Fruit fly (Drosophila melanogaster) whole organism, prepupa: ENCODE measurements around the gene eyg.
A peak's percentile ranks its signal among the peaks of the same experiment; 100 is the strongest.

ENCODE experiments used
- Blimp-1 ChIP-seq: fragments of 200-800 bp; sonication (Bioruptor generic); optimal IDR thresholded peaks from 3 replicates; lab custom pipeline; 2017; ENCODE audit warnings: missing biosample characterization, missing genetic modification characterization, mild to moderate bottlenecking, moderate library complexity, missing genetic modification reagents
- CG11762 ChIP-seq: fragments of 200-800 bp; sonication (Bioruptor generic); optimal IDR thresholded peaks from 3 replicates; lab custom pipeline; 2016; ENCODE audit warnings: missing biosample characterization, missing genetic modification characterization; ENCODE audit not compliant: insufficient read depth
- CG11902 ChIP-seq: fragments of 200-800 bp; sonication (Bioruptor generic); optimal IDR thresholded peaks from 3 replicates; lab custom pipeline; 2016; ENCODE audit warnings: missing biosample characterization, missing genetic modification characterization
- CG15336 ChIP-seq: fragments of 200-800 bp; sonication (Bioruptor generic); IDR thresholded peaks from 2 replicates; pipeline ENCODE4 v1.3.6; 2022; ENCODE audit warnings: missing biosample characterization, missing genetic modification characterization
- CG1621 ChIP-seq: fragments of 200-800 bp; sonication (Bioruptor generic); optimal IDR thresholded peaks from 3 replicates; lab custom pipeline; 2018; ENCODE audit warnings: missing biosample characterization, mild to moderate bottlenecking, missing genetic modification characterization
- CG16779 ChIP-seq: fragments of 200-800 bp; sonication (Bioruptor generic); optimal IDR thresholded peaks from 3 replicates; lab custom pipeline; 2017; ENCODE audit warnings: missing biosample characterization, mild to moderate bottlenecking, missing genetic modification characterization
- CG3032 ChIP-seq: fragments of 200-800 bp; optimal IDR thresholded peaks from 2 replicates; lab custom pipeline; 2019; ENCODE audit warnings: missing biosample characterization, mild to moderate bottlenecking, missing genetic modification characterization, moderate library complexity
- CG32006 ChIP-seq: fragments of 200-800 bp; sonication (Bioruptor generic); optimal IDR thresholded peaks from 3 replicates; lab custom pipeline; 2017; ENCODE audit warnings: missing biosample characterization, mild to moderate bottlenecking, missing genetic modification characterization
- CG34406 ChIP-seq: fragments of 200-800 bp; sonication (Bioruptor generic); optimal IDR thresholded peaks from 3 replicates; lab custom pipeline; 2016; ENCODE audit warnings: missing biosample characterization, missing genetic modification characterization
- CG3919 ChIP-seq: fragments of 200-800 bp; sonication (Bioruptor generic); optimal IDR thresholded peaks from 3 replicates; lab custom pipeline; 2016; ENCODE audit warnings: missing biosample characterization, missing genetic modification characterization
- CG6163 ChIP-seq: fragments of 200-800 bp; sonication (Bioruptor generic); IDR thresholded peaks from 3 replicates; pipeline ENCODE4 v1.3.6; 2022; ENCODE audit warnings: missing biosample characterization, missing genetic modification characterization
- CG6276 ChIP-seq: fragments of 200-800 bp; sonication (Bioruptor generic); optimal IDR thresholded peaks from 2 replicates; lab custom pipeline; 2017; ENCODE audit warnings: missing biosample characterization, mild to moderate bottlenecking, missing genetic modification characterization
- CG6792 ChIP-seq: fragments of 200-800 bp; sonication (Bioruptor generic); optimal IDR thresholded peaks from 3 replicates; lab custom pipeline; 2016; ENCODE audit warnings: missing biosample characterization, missing genetic modification characterization
- CG6808 ChIP-seq: fragments of 200-800 bp; sonication (Bioruptor generic); optimal IDR thresholded peaks from 3 replicates; lab custom pipeline; 2017; ENCODE audit warnings: missing biosample characterization, missing genetic modification characterization, mild to moderate bottlenecking, moderate library complexity, missing genetic modification reagents
- CG6854 ChIP-seq: fragments of 200-800 bp; sonication (Bioruptor generic); optimal IDR thresholded peaks from 2 replicates; lab custom pipeline; 2017; ENCODE audit warnings: missing biosample characterization, mild to moderate bottlenecking, missing genetic modification characterization
- CG8119 ChIP-seq: fragments of 200-800 bp; sonication (Bioruptor generic); IDR thresholded peaks from 3 replicates; pipeline ENCODE4 v1.3.6; 2022; ENCODE audit warnings: missing biosample characterization, missing genetic modification characterization
- CG8319 ChIP-seq: fragments of 200-800 bp; sonication (Bioruptor generic); optimal IDR thresholded peaks from 3 replicates; lab custom pipeline; 2016; ENCODE audit warnings: missing biosample characterization, missing genetic modification characterization
- CG9139 ChIP-seq: fragments of 200-800 bp; sonication (Bioruptor generic); optimal IDR thresholded peaks from 3 replicates; lab custom pipeline; 2017; ENCODE audit warnings: missing biosample characterization, mild to moderate bottlenecking, missing genetic modification characterization
- Eip75B ChIP-seq: fragments of 200-800 bp; sonication (Bioruptor generic); optimal IDR thresholded peaks from 3 replicates; lab custom pipeline; 2016; ENCODE audit warnings: missing biosample characterization, missing genetic modification characterization
- Eip78C ChIP-seq: fragments of 200-800 bp; sonication (Bioruptor generic); peaks from one replicate; lab custom pipeline; 2016; ENCODE audit warnings: missing biosample characterization, missing genetic modification characterization
- Gug ChIP-seq: fragments of 200-800 bp; sonication (Bioruptor generic); IDR thresholded peaks from 2 replicates; pipeline ENCODE4 v1.3.6; 2022; ENCODE audit warnings: missing biosample characterization, missing genetic modification characterization
- Hr4 ChIP-seq: fragments of 200-800 bp; sonication (Bioruptor generic); optimal IDR thresholded peaks from 3 replicates; lab custom pipeline; 2016; ENCODE audit warnings: missing biosample characterization, missing genetic modification characterization
- Met ChIP-seq: fragments of 200-800 bp; sonication (Bioruptor generic); optimal IDR thresholded peaks from 3 replicates; lab custom pipeline; 2016; ENCODE audit warnings: missing biosample characterization, missing genetic modification characterization
- OdsH ChIP-seq: fragments of 200-800 bp; sonication (Bioruptor generic); optimal IDR thresholded peaks from 3 replicates; lab custom pipeline; 2016; ENCODE audit warnings: missing biosample characterization, missing genetic modification characterization
- Smox ChIP-seq: fragments of 200-800 bp; sonication (Bioruptor generic); optimal IDR thresholded peaks from 3 replicates; lab custom pipeline; 2016; ENCODE audit warnings: missing biosample characterization, missing genetic modification characterization
- Sox102F ChIP-seq: fragments of 200-800 bp; sonication (Bioruptor generic); optimal IDR thresholded peaks from 2 replicates; lab custom pipeline; 2016; ENCODE audit warnings: missing biosample characterization, mild to moderate bottlenecking, missing genetic modification characterization
- achi ChIP-seq: fragments of 200-800 bp; sonication (Bioruptor generic); optimal IDR thresholded peaks from 3 replicates; lab custom pipeline; 2016; ENCODE audit warnings: missing biosample characterization, missing genetic modification characterization
- acj6 ChIP-seq: fragments of 200-800 bp; sonication (Bioruptor generic); optimal IDR thresholded peaks from 3 replicates; lab custom pipeline; 2016; ENCODE audit warnings: missing biosample characterization, missing genetic modification characterization
- cyc ChIP-seq: fragments of 200-800 bp; sonication (Bioruptor generic); optimal IDR thresholded peaks from 3 replicates; lab custom pipeline; 2016; ENCODE audit warnings: missing biosample characterization, missing genetic modification characterization
- dac ChIP-seq: fragments of 200-800 bp; sonication (Bioruptor generic); optimal IDR thresholded peaks from 2 replicates; lab custom pipeline; 2017; ENCODE audit warnings: missing biosample characterization, mild to moderate bottlenecking, missing genetic modification characterization
- eg ChIP-seq: fragments of 200-800 bp; sonication (Bioruptor generic); IDR thresholded peaks from 3 replicates; pipeline ENCODE4 v1.3.6; 2022; ENCODE audit warnings: missing biosample characterization, missing genetic modification characterization
- esn ChIP-seq: fragments of 200-800 bp; sonication (Bioruptor generic); optimal IDR thresholded peaks from 2 replicates; lab custom pipeline; 2016; ENCODE audit warnings: missing biosample characterization, mild to moderate bottlenecking, missing genetic modification characterization, moderate library complexity
- fd85E ChIP-seq: fragments of 200-800 bp; sonication (Bioruptor generic); optimal IDR thresholded peaks from 3 replicates; lab custom pipeline; 2016; ENCODE audit warnings: missing biosample characterization, missing genetic modification characterization
- fkh ChIP-seq: fragments of 200-800 bp; sonication (Bioruptor generic); optimal IDR thresholded peaks from 3 replicates; lab custom pipeline; 2017; ENCODE audit warnings: missing biosample characterization, mild to moderate bottlenecking, missing genetic modification characterization, moderate library complexity
- lz ChIP-seq: fragments of 200-800 bp; sonication (Bioruptor generic); optimal IDR thresholded peaks from 3 replicates; lab custom pipeline; 2016; ENCODE audit warnings: missing biosample characterization, missing genetic modification characterization
- pdm3 ChIP-seq: fragments of 200-800 bp; sonication (Bioruptor generic); optimal IDR thresholded peaks from 3 replicates; lab custom pipeline; 2016; ENCODE audit warnings: missing biosample characterization, missing genetic modification characterization
- salr ChIP-seq, 2 experiments: fragments of 200-800 bp; sonication (Bioruptor generic); optimal IDR thresholded peaks; 3 replicates each; lab custom pipeline; 2016 to 2018; ENCODE audit warnings: missing biosample characterization in 2 of 2, missing genetic modification characterization in 2 of 2, mild to moderate bottlenecking in 1 of 2
- ss ChIP-seq, 2 experiments: fragments of 200-800 bp; sonication (Bioruptor generic); optimal IDR thresholded peaks; 2 replicates in 1 of 2; 3 replicates in 1 of 2; lab custom pipeline; 2017 to 2018; ENCODE audit warnings: mild to moderate bottlenecking in 2 of 2, missing biosample characterization in 2 of 2, missing genetic modification characterization in 2 of 2, moderate library complexity in 1 of 2
- svp ChIP-seq: fragments of 200-800 bp; sonication (Bioruptor generic); peaks from one replicate; lab custom pipeline; 2016; ENCODE audit warnings: missing biosample characterization, missing genetic modification characterization
- vri ChIP-seq: fragments of 200-800 bp; sonication (Bioruptor generic); optimal IDR thresholded peaks from 3 replicates; lab custom pipeline; 2016; ENCODE audit warnings: missing biosample characterization, mild to moderate bottlenecking, missing genetic modification characterization

Gene eyg

dm6 chr3L:12490418-12491035 lies 22.7 kb upstream of the eyg start, which contains the start of gene CG10660 (continued):
- TF ChIP-seq Blimp-1 (GFP tag; lab: Kevin White, UChicago) (peak; percentile 65), CG8119 (GFP tag; lab: Robert Waterston, UW) (peak; percentile 96), CG16779 (tag; lab: Kevin White, UChicago) (peak; percentile 88), CG11902 (GFP tag; lab: Kevin White, UChicago) (peak; percentile 80), salr (GFP tag; optimal IDR thresholded peaks at IDR 0.05; lab: Kevin White, UChicago) (peak; percentile 79 to 86), eg (GFP tag; lab: Robert Waterston, UW) (peak; percentile 98), CG6854 (GFP tag; lab: Kevin White, UChicago) (peak; percentile 77), ss (GFP tag; optimal IDR thresholded peaks at IDR 0.05; lab: Kevin White, UChicago) (peak; percentile 67 to 78)

dm6 chr3L:12489952-12490351 lies 22.1 kb upstream of the eyg start:
- peak; percentile 42 for TF ChIP-seq CG6854 (GFP tag; lab: Kevin White, UChicago)
- peak; percentile 42 for TF ChIP-seq fd85E
- TF ChIP-seq CG8319 (GFP tag; lab: Kevin White, UChicago), result no peak
- TF ChIP-seq CG9139 (GFP tag; lab: Kevin White, UChicago), result peak; percentile 15
- TF ChIP-seq CG11762, result no peak
- peak in 1 of 2 experiments; percentile 4 for TF ChIP-seq ss (GFP tag; optimal IDR thresholded peaks at IDR 0.05; lab: Kevin White, UChicago)
- TF ChIP-seq Hr4 (GFP tag; lab: Kevin White, UChicago), result no peak
- no peak for TF ChIP-seq dac (GFP tag; lab: Kevin White, UChicago)
- TF ChIP-seq CG16779 (tag; lab: Kevin White, UChicago), result peak; percentile 27
- TF ChIP-seq CG8119 (GFP tag; lab: Robert Waterston, UW), result peak; percentile 57; the same call in 2 of the 3 replicates
- no peak for TF ChIP-seq achi
- TF ChIP-seq eg (GFP tag; lab: Robert Waterston, UW), result peak; percentile 56; the same call in 2 of the 3 replicates
- peak; percentile 37; the same call in 1 of the 2 replicates for TF ChIP-seq CG15336
- no peak for TF ChIP-seq OdsH (GFP tag; lab: Kevin White, UChicago)
- TF ChIP-seq Sox102F, result peak; percentile 24
- TF ChIP-seq CG6276 (GFP tag; lab: Kevin White, UChicago), result peak; percentile 63
- peak; percentile 92 for TF ChIP-seq vri (GFP tag; lab: Kevin White, UChicago)
- peak; percentile 27 for TF ChIP-seq Eip78C (GFP tag; lab: Kevin White, UChicago)
- peak; percentile 55; the same call in 2 of the 3 replicates for TF ChIP-seq CG6163 (GFP tag; lab: Robert Waterston, UW)

- no peak for TF ChIP-seq acj6 (GFP tag; lab: Kevin White, UChicago)
- TF ChIP-seq CG3032, result no peak
- no peak for TF ChIP-seq CG34406 (GFP tag; lab: Kevin White, UChicago)
- TF ChIP-seq CG1621, result no peak
- TF ChIP-seq, all 60 proteins: peak for 0
Observed at dm6 chr3L:12486175-12486574, 18.4 kb upstream of the eyg start.

dm6 chr3L:12484948-12485347 lies 17.1 kb upstream of the eyg start, which contains the start of gene CG10663:
CG10663 (minus strand) TSS chr3L:12485035.
- TF ChIP-seq achi, result peak; percentile 7
- TF ChIP-seq pdm3, result peak; percentile 31
- peak; percentile 2 for TF ChIP-seq fkh
- TF ChIP-seq Hr4 (GFP tag; lab: Kevin White, UChicago), result peak; percentile 46
- peak; percentile 76 for TF ChIP-seq svp (GFP tag; lab: Kevin White, UChicago)
- no peak for TF ChIP-seq CG6808 (GFP tag; lab: Kevin White, UChicago)
- peak; percentile 57 for TF ChIP-seq CG6163 (GFP tag; lab: Robert Waterston, UW)
- TF ChIP-seq Gug (GFP tag; lab: Robert Waterston, UW), result peak; percentile 23; the same call in 1 of the 2 replicates
- no peak for TF ChIP-seq salr (GFP tag; optimal IDR thresholded peaks at IDR 0.05; lab: Kevin White, UChicago)
- peak; percentile 13 for TF ChIP-seq Eip75B (GFP tag; lab: Kevin White, UChicago)
- TF ChIP-seq CG11902 (GFP tag; lab: Kevin White, UChicago), result no peak
- peak; percentile 2 for TF ChIP-seq CG16779 (tag; lab: Kevin White, UChicago)
- TF ChIP-seq Eip78C (GFP tag; lab: Kevin White, UChicago), result peak; percentile 79
- peak; percentile 12 for TF ChIP-seq CG6276 (GFP tag; lab: Kevin White, UChicago)
- peak; percentile 1 for TF ChIP-seq CG34406 (GFP tag; lab: Kevin White, UChicago)
- peak; percentile 38 for TF ChIP-seq OdsH (GFP tag; lab: Kevin White, UChicago)
- no peak for TF ChIP-seq CG6792 (GFP tag; lab: Kevin White, UChicago)
- TF ChIP-seq cyc, result no peak
- TF ChIP-seq acj6 (GFP tag; lab: Kevin White, UChicago), result peak; percentile 25
- TF ChIP-seq esn (GFP tag; lab: Kevin White, UChicago), result peak; percentile 1
- peak; percentile 9 for TF ChIP-seq Met (GFP tag; lab: Kevin White, UChicago)
- no peak for TF ChIP-seq lz (GFP tag; lab: Kevin White, UChicago)
- TF ChIP-seq Smox (GFP tag; lab: Kevin White, UChicago), result no peak
- TF ChIP-seq CG32006, result peak; percentile 37
- peak; percentile 7 for TF ChIP-seq CG3919 (GFP tag; lab: Kevin White, UChicago)
- peak; percentile 53 for TF ChIP-seq CG15336
